Fruit fly (Drosophila melanogaster): ENCODE data around the gene Tsp86D.

Tsp86D gene

DNA sequence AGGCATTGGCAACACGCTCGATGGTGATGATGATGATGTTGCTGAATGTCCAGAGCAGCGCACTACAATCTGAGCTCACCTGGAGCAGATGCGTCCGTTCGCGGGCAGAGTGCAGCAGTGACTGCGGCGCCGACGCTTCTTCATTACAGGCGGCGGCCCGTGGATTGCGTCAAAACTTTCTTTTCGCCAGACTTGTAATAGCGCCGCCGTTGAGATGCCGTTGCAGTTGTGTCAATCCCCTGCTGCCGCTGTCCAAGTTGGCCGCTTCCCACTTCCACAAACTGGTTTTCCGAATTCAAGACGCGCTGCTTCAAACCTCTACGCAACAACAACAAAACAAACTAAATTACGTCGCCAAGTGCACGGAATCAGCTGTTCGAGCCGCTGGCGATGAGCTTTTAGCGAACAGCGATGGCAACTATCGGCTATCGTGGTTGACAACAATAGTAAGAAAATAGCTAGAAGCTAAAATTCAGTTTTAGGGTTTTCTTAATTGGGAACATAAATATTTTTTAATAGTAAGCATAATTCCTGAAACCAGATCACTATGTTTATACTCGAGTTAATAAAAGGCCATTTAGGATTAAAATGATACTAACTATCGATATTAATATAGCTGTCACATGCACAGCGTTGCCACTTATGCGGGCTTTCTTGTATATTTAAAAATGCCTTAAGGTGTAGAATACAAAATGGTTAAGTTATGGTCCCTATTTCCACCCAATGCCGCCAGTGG, 13.5 kb downstream of the Tsp86D start, which contains the start of gene Tpc1:
Gene Tpc1, minus strand, starts transcription at position 365 of the 736 bp plus-strand sequence.
- TF ChIP-seq insv (optimal IDR thresholded peaks at IDR 0.05) = no peak
- TF ChIP-seq Sin3A (optimal IDR thresholded peaks at IDR 0.05) = no peak
- no peak for TF ChIP-seq h (optimal IDR thresholded peaks at IDR 0.05)
- TF ChIP-seq psq (optimal IDR thresholded peaks at IDR 0.05) = no peak
- TF ChIP-seq Myc (optimal IDR thresholded peaks at IDR 0.05) = no peak

DNA sequence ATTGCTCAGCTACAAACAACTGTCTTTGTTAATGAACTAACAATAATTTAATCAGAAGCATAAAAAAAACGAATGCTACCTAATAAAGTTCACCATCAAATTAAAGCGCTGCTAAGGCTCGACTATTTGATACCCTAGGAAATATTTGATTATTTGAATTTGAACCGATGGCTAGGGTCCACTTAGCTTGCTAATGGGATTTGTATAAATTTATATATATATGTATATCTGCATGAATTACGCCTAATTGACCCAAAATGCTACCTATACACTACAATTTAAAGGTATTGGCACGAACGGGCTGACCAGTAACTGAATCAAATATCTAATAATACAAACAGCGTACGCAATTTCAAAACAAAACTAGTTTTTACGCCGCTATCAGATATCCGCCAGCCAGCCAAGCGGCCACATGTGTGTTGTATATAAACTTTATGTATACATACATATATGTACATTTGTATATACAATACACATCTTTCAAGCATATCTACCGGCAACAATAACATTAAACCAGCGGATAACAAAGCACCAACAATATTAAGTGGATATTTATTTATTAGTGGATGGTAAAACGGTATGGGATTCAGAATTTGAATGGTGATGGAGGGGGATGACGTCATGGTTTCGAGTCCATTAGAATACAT, 15.6 kb downstream of the Tsp86D start:
- TF ChIP-seq insv (optimal IDR thresholded peaks at IDR 0.05) (no peak), psq (optimal IDR thresholded peaks at IDR 0.05) (no peak), ttk (optimal IDR thresholded peaks at IDR 0.05) (no peak), h (optimal IDR thresholded peaks at IDR 0.05) (no peak)

DNA sequence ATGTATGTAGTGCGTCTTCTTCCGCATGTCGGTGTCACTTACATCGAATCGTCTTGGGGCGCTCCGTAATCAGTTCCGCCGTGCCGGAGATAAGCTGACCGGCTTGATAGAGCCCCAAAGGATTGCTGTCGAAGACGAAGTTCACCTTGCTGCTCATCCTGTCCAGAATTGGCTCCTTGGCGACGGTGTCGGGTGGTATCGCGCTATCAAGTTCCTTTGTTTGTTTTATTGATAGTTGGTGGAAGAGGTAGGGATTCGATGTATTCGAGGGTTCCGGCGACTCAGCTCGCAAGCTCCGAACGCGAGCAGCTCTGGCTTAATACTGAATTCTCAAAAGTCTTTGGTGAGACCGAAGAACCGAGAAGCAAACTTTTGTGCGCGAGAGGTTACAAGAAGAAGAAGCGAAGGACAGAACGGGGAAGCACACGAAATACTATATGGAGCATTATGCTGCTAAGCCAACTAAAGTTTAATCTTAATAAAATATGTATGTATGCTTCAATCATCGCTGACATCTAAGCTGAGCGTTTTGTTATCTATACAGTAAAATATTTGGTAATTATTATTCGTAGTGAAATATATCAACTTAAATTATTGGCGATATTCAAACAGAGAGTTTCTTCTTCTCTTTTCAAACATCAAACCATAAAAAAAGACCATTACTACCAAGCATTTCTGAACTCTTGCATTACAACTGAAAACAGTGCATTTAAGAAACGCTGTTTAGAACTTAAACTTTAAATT, 16.3 kb downstream of the Tsp86D start, which contains the start of gene CG14696:
Gene CG14696, minus strand, starts transcription at position 324 of the 744 bp plus-strand sequence.
- TF ChIP-seq h (optimal IDR thresholded peaks at IDR 0.05) = no peak
- no peak for TF ChIP-seq psq (optimal IDR thresholded peaks at IDR 0.05)
- no peak for TF ChIP-seq insv (optimal IDR thresholded peaks at IDR 0.05)
- TF ChIP-seq Sin3A (optimal IDR thresholded peaks at IDR 0.05) = no peak
- TF ChIP-seq Myc (optimal IDR thresholded peaks at IDR 0.05) = no peak
- no peak for TF ChIP-seq ttk (optimal IDR thresholded peaks at IDR 0.05)

DNA sequence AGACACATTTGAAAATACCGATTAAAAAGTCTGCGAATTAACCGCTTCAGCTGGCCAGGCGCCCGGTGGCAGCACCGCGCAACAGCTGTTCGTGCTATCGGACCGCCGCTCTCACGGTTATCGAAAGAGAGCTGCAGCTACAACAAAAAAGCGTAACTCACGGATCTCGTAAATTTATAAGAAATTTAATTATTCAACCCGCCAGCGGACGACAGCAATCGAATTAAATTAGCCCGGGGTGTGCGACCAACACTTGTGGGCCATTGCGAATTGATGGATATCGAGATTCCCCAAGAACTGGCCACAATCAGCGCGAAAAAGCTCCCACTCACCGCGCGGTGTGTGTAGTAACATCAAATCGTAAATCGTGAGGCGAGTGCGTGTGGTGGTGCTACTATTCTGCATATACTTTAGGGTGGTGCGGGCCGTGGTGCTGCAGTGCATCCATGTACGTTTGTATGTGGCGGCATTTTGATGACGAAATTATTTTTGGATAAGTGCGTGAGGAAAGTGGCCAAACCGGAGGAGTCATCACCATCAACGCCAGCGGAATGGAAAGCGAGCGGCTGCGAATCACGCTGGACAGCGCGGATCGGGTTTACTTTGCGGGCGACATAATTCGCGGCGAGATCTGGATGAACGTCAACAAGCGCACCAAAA, 17.0 kb downstream of the Tsp86D start, which contains the start of gene Leash:
Gene Leash, plus strand, starts transcription at position 119 of the 660 bp plus-strand sequence.
- TF ChIP-seq ttk (optimal IDR thresholded peaks at IDR 0.05) = no peak
- TF ChIP-seq h (optimal IDR thresholded peaks at IDR 0.05) = no peak
- no peak for TF ChIP-seq Myc (optimal IDR thresholded peaks at IDR 0.05)
- no peak for TF ChIP-seq insv (optimal IDR thresholded peaks at IDR 0.05)
- no peak for TF ChIP-seq Sin3A (optimal IDR thresholded peaks at IDR 0.05)
- TF ChIP-seq psq (optimal IDR thresholded peaks at IDR 0.05) = no peak

DNA sequence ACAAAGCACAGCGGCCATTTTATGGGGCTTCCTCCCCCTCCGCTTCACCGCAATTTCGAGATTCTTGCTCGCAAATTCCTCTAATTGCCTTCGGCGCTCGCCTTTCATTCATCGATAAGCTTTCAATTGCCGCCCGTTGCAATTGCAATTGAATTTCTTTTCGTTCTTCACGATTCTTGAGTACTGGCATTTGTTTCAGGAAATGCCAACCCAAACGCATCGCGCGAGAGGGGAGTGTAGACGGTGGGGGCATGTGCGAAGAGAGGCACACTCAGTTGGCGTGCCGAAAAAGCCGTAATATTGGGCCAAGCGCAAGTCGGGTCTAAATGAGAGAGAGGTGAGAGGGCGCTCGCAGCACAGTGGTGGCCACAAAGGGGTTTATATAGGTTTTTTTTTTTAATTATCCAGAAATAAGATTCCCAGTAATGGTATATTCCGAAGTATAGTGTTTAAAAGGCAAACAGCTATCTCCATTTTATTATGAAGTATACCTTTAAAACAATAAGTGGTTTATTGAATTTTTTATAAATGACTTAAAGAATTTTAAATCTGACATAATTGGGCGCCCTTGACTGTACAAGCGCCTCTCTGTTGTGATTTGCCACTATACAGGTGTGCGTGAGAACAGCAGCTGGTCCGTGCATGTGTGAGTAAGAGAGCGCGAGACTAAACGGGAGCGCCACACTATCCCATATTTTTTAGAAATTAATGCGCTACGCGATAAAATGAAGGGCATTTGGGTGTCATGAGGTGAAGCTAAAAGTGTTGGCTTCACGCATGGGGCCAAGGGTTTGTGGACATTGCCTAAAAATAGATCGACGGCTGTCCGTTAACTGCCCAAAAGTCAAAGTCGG, 18.2 kb downstream of the Tsp86D start:
- TF ChIP-seq Myc (optimal IDR thresholded peaks at IDR 0.05) (no peak), ttk (optimal IDR thresholded peaks at IDR 0.05) (no peak)

DNA sequence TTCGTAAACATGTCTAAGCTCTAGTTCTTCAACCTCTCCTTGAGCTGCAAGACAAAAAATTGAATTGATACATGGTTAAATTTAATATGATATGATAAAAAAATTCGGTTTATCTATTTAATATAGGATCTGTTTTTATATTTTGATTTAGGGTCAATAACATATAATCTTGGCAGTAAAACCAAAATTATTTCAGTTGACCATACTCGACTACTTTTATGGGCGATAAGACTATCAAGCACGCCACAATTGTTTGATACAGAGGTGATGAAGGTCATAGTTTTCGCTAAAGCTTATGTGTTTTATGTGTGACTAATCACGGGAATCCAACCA, 19.8 kb downstream of the Tsp86D start:
- TF ChIP-seq Sin3A (optimal IDR thresholded peaks at IDR 0.05) = no peak
- TF ChIP-seq ttk (optimal IDR thresholded peaks at IDR 0.05) = no peak
- no peak for TF ChIP-seq psq (optimal IDR thresholded peaks at IDR 0.05)
- TF ChIP-seq Myc (optimal IDR thresholded peaks at IDR 0.05) = no peak
- no peak for TF ChIP-seq insv (optimal IDR thresholded peaks at IDR 0.05)
- TF ChIP-seq h (optimal IDR thresholded peaks at IDR 0.05) = no peak

DNA sequence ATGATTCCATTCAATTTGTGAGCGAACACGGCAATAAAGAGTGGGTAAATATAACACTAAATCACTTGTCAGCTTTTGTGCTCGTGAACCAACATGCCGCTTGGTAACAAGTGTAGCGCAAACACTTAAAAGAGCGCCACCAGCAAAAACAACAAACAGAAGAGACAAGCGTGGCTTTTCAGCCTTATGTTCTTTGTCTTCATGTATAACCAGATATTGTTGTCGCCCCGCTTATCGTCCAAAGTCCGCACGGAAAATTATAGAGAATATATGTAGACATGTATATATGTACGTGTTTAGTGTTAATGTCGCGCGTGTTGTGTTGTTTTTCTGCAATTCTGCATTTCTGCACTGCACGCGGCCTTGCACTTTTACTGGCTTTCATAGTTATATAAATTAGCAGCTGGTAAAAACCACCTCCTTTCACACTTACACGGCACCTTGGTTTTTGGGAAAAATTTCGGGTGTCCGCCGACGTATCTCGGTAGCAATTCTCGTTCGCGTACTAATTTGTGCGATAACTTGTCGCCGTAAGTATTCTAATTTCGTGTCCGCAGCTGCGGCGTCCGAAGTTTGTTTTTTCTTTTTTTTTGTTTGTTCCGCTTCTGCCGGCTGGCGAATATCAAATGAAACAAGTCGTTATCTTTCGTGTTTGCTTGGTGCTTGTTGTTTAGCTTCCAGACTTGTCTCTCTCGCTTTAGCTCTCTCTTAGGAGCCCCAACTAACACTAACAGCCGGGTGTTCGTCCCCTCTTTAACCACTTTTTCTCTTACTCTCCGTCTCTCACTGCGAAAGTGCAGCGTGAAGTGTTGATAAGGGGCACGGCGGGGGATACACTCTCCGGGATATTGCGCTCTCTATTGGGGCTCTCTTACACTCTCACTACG, 20.4 kb downstream of the Tsp86D start:
- TF ChIP-seq insv (optimal IDR thresholded peaks at IDR 0.05) (no peak), ttk (optimal IDR thresholded peaks at IDR 0.05) (no peak), h (optimal IDR thresholded peaks at IDR 0.05) (no peak)

DNA sequence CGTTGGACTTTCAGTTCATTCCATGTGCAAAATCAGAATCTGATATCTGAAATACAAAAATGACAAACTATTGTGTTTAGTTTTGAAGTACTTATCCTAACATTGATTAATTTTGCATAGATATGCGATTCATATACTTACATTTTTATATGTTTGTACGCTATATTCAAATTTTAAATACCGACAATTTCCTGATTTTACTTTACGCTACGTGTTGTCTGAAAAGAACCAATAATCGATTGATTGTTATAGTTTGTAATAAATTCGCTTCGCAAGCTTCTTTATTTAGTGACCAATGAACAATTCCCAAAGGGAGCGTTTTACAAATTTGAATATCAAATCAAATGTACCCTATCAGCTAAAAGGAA, 21.0 kb downstream of the Tsp86D start, which contains the start of gene Ak3:
Gene Ak3, minus strand, starts transcription at position 69 of the 368 bp plus-strand sequence.
- TF ChIP-seq Sin3A (optimal IDR thresholded peaks at IDR 0.05) (no peak), psq (optimal IDR thresholded peaks at IDR 0.05) (no peak)

DNA sequence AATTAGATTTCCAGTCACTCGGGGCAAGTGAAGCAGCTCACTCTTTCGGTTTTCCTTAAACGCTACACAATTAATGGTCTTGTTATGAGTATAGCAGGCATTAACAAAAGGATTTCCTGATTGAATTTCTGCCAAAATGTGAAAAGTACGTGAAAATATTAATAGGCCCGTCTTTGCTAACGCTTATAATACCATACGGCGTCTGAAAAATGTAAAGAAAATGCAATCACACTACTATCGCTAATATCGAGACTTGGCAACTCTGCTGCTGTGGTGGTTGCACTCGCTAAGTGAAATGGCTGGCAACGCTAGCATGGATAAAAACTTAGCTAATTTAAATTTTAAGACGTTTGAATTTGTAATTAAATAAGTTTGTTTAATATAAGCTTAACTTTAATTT, 24.8 kb downstream of the Tsp86D start, which contains the start of gene CG6621:
Gene CG6621, minus strand, starts transcription at position 205 of the 400 bp plus-strand sequence.
- TF ChIP-seq h (optimal IDR thresholded peaks at IDR 0.05) (no peak), insv (optimal IDR thresholded peaks at IDR 0.05) (no peak), Myc (optimal IDR thresholded peaks at IDR 0.05) (no peak), ttk (optimal IDR thresholded peaks at IDR 0.05) (no peak), Sin3A (optimal IDR thresholded peaks at IDR 0.05) (no peak)

Data from Kc167 (cell line).